Fruit fly (Drosophila melanogaster): ENCODE measurements around the gene CG5245.

Gene CG5245

dm6 chr3R:12435948-12436347 is 6.6 kb downstream of the CG5245 start, which contains the start of gene Desat2:
Desat2 (plus strand) TSS chr3R:12436248.
- TF ChIP-seq gl (tag; optimal IDR thresholded peaks at IDR 0.05): no peak

DNA sequence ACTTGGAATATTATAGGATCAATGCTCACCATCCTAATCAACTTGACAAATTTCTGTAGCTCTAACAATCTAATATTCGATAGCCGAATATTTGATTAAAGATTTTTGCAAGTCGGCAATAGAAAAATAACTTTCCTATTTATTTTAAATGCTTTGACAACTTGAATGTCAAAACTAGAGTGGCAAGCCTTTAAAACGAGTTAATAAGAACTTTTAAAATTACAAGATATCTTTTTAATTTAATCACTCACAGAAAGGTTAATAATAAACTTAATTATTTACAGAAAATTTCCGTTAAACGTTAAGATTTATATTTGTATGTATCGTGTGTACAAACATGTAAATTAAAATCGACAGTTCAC is 9.7 kb downstream of the CG5245 start, which contains the start of the genes CG17207 and CG46427:
Gene CG17207 (minus strand): TSS at position 101 of the 362 bp plus-strand sequence.
Gene CG46427 (minus strand): TSS at position 101 of the 362 bp plus-strand sequence.
- TF ChIP-seq Ets98B (GFP tag; IDR thresholded peaks at IDR 0.05) (no peak), CG12605 (GFP tag; IDR thresholded peaks at IDR 0.05) (no peak), CG8301 (tag; optimal IDR thresholded peaks at IDR 0.05) (no peak), CG4496 (GFP tag; IDR thresholded peaks at IDR 0.05) (no peak), CG14655 (GFP tag; optimal IDR thresholded peaks at IDR 0.05) (no peak), CG13204 (GFP tag; optimal IDR thresholded peaks at IDR 0.05) (no peak)

DNA sequence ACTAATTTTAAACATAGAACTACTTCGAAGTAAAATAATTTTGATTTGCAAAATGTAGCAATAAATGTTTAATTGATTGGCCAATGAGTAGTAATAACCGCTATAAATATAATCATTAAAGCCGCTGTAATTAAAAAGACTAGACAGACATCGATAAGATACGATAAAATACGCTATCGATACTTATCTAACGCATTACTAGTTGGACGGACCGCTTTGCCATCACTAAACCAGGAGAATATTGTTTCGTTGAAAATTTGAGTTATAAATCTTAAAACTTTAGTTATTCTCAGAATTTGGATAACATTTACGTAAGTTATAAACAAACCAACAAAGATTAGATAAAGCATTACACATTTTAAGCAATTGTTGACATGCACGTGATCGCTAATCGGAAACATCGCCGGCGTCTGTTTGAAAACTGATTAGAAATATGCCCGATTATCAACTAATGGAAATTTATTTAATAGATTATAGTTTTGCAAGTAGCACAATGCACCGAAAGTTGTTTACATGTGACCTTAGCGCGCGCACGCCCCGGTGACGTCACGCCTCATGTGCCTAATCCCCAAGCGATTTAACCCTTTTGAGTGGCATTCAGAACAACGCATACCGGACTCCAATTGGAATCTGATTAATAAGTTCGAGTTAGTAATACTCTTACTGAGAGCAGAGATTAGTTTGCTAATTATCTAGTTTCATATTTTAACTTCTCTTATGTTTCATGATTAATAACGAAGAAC is 10.2 kb downstream of the CG5245 start, which contains the start of gene Desat1:
Gene Desat1 (plus strand): TSS at position 200 of the 743 bp plus-strand sequence.
- TF ChIP-seq CG15710 (tag; optimal IDR thresholded peaks at IDR 0.05) (no peak), EcR (GFP tag; optimal IDR thresholded peaks at IDR 0.05) (peak; percentile 5)

DNA sequence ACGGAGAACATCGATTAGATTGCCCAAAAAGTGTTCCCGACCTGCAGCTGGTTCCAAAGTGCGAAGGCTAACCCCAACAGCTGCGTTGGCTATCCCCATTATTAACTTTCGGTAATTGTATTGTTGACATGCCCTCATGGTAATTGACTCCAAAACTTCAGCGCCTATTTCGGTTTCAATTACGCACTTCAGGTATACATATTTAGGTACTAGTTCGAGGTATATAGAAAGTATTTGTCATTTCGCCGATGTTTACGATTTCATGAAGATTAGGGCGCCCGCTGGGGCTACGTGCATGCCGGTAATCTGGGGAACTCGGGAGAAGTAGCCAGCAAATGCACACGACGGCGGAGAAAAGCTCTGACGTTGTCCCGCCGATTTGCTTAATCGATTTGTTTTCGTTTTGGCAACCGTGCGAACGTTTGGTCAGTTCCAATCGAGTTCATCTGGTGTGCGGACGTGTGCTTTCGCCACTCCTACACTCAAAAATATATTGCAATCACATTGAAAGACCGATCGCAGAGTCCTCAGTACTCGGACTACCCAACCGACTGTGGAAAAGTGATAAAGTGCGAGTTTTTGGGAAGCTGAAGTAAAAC is 11.7 kb downstream of the CG5245 start:
- TF ChIP-seq CG9948 (tag; optimal IDR thresholded peaks at IDR 0.05) (no peak), fd96Ca (GFP tag; IDR thresholded peaks at IDR 0.05) (no peak; the same call in 2 of the 3 replicates), CG8159 (tag; optimal IDR thresholded peaks at IDR 0.05) (no peak), Pif1A (GFP tag; optimal IDR thresholded peaks at IDR 0.05) (no peak), CG8301 (tag; optimal IDR thresholded peaks at IDR 0.05) (no peak), gl (tag; optimal IDR thresholded peaks at IDR 0.05) (no peak), Ets98B (GFP tag; IDR thresholded peaks at IDR 0.05) (peak; percentile 20; the same call in 1 of the 2 replicates), CG17806 (tag; optimal IDR thresholded peaks at IDR 0.05) (no peak), CG4496 (GFP tag; IDR thresholded peaks at IDR 0.05) (peak; percentile 32; the same call in 1 of the 3 replicates), Snoo (tag; optimal IDR thresholded peaks at IDR 0.05) (no peak), CG32121 (GFP tag; IDR thresholded peaks at IDR 0.05) (no peak), CG14655 (GFP tag; optimal IDR thresholded peaks at IDR 0.05) (no peak), CG34367 (tag; optimal IDR thresholded peaks at IDR 0.05) (no peak), CG10348 (GFP tag; IDR thresholded peaks at IDR 0.05) (no peak), CG15710 (tag; optimal IDR thresholded peaks at IDR 0.05) (no peak), Pif1B (GFP tag; optimal IDR thresholded peaks at IDR 0.05) (no peak)

DNA sequence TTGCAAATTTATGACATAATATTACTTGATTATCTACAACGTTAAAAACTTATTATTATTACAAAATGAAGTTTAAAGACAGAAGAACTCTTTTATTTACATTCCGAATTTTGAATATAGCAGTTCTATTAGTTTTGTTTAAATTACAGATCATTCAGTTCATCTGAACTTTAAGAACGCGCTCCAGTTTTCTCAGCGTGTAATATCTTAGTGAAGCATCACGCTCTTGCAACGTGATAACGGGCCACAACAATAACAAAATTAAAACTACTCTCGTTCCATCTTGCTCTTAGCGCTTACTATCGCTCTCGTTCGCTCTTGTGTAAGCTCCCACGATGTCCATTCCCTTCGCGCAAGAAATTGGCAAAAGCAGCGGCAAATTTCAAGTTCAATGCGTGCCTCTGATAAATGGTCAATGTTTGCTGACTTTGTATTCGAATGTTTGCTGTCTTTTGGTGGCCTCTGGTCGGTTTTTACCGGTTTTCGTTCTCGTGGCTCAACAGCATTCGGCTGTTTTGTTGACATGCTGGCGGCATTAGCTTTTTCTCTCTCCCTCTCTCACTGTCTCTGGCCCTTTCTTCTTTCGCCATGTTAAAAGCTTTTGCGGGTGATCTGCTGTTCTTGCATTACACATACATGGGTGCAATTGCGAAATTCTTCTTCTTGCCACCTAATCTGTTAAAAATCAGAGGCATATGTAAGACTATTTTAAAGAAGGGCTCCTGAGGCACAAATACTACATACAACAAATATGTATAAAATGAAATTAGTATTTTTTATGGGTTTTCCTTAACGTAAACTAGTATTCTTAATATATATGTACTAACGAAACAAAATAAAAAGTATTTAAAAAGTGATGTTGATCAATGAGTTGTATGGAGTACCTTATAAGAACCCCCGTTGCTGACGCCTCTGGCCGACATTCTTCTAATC is 13.5 kb downstream of the CG5245 start:
- no peak for TF ChIP-seq Snoo (tag; optimal IDR thresholded peaks at IDR 0.05)
- TF ChIP-seq CG34367 (tag; optimal IDR thresholded peaks at IDR 0.05): no peak
- TF ChIP-seq CG4496 (GFP tag; IDR thresholded peaks at IDR 0.05): peak; percentile 61; the same call in 2 of the 3 replicates
- TF ChIP-seq Pif1B (GFP tag; optimal IDR thresholded peaks at IDR 0.05): peak; percentile 0
- TF ChIP-seq CG15710 (tag; optimal IDR thresholded peaks at IDR 0.05): peak; percentile 28
- no peak; the same call in 2 of the 3 replicates for TF ChIP-seq fd96Ca (GFP tag; IDR thresholded peaks at IDR 0.05)
- TF ChIP-seq rn (GFP tag; IDR thresholded peaks at IDR 0.05): no peak
- TF ChIP-seq CG8159 (tag; optimal IDR thresholded peaks at IDR 0.05): peak; percentile 63
- peak; percentile 57; the same call in 1 of the 2 replicates for TF ChIP-seq CG32121 (GFP tag; IDR thresholded peaks at IDR 0.05)
- TF ChIP-seq CG8301 (tag; optimal IDR thresholded peaks at IDR 0.05): peak; percentile 70
- TF ChIP-seq D1 (tag; optimal IDR thresholded peaks at IDR 0.05): peak; percentile 45
- TF ChIP-seq CG13204 (GFP tag; optimal IDR thresholded peaks at IDR 0.05): no peak
- TF ChIP-seq EcR (GFP tag; optimal IDR thresholded peaks at IDR 0.05): peak; percentile 62
- no peak for TF ChIP-seq CG10348 (GFP tag; IDR thresholded peaks at IDR 0.05)
- TF ChIP-seq CG12605 (GFP tag; IDR thresholded peaks at IDR 0.05): peak; percentile 55
- TF ChIP-seq CG9948 (tag; optimal IDR thresholded peaks at IDR 0.05): peak; percentile 55
- peak; percentile 22 for TF ChIP-seq gl (tag; optimal IDR thresholded peaks at IDR 0.05)
- peak; percentile 46 for TF ChIP-seq CG17806 (tag; optimal IDR thresholded peaks at IDR 0.05)
- TF ChIP-seq CG14655 (GFP tag; optimal IDR thresholded peaks at IDR 0.05): peak; percentile 76
- TF ChIP-seq Ets98B (GFP tag; IDR thresholded peaks at IDR 0.05): no peak
- TF ChIP-seq Pif1A (GFP tag; optimal IDR thresholded peaks at IDR 0.05): peak; percentile 55

dm6 chr3R:12443769-12444168 is 14.4 kb downstream of the CG5245 start:
- TF ChIP-seq CG14655 (GFP tag; optimal IDR thresholded peaks at IDR 0.05) (no peak), CG34367 (tag; optimal IDR thresholded peaks at IDR 0.05) (no peak), rn (GFP tag; IDR thresholded peaks at IDR 0.05) (no peak), D1 (tag; optimal IDR thresholded peaks at IDR 0.05) (no peak), CG10348 (GFP tag; IDR thresholded peaks at IDR 0.05) (no peak), Snoo (tag; optimal IDR thresholded peaks at IDR 0.05) (no peak), CG4496 (GFP tag; IDR thresholded peaks at IDR 0.05) (no peak), CG12605 (GFP tag; IDR thresholded peaks at IDR 0.05) (no peak), CG8301 (tag; optimal IDR thresholded peaks at IDR 0.05) (no peak), fd96Ca (GFP tag; IDR thresholded peaks at IDR 0.05) (no peak), Ets98B (GFP tag; IDR thresholded peaks at IDR 0.05) (no peak), CG15710 (tag; optimal IDR thresholded peaks at IDR 0.05) (no peak), Pif1A (GFP tag; optimal IDR thresholded peaks at IDR 0.05) (no peak), EcR (GFP tag; optimal IDR thresholded peaks at IDR 0.05) (no peak), Pif1B (GFP tag; optimal IDR thresholded peaks at IDR 0.05) (no peak), CG17806 (tag; optimal IDR thresholded peaks at IDR 0.05) (no peak), CG13204 (GFP tag; optimal IDR thresholded peaks at IDR 0.05) (no peak), CG9948 (tag; optimal IDR thresholded peaks at IDR 0.05) (no peak), CG8159 (tag; optimal IDR thresholded peaks at IDR 0.05) (no peak)
